Worm (Caenorhabditis elegans): ENCODE measurements around the gene F36G3.1.

The F36G3.1 gene

ce11 chrX:9805426-9805825 is 16.4 kb upstream of the F36G3.1 start:
- TF ChIP-seq fkh-10 (GFP tag; optimal IDR thresholded peaks at IDR 0.05): peak; percentile 72
- no peak for TF ChIP-seq skn-1 (tag; optimal IDR thresholded peaks at IDR 0.05)
- TF ChIP-seq Y75B8A.6 (GFP tag; IDR thresholded peaks at IDR 0.05): no peak
- TF ChIP-seq ces-1 (GFP tag; optimal IDR thresholded peaks at IDR 0.05): peak; percentile 85
- no peak for TF ChIP-seq unc-130 (GFP tag; optimal IDR thresholded peaks at IDR 0.05)
- no peak for TF ChIP-seq ceh-32 (tag; optimal IDR thresholded peaks at IDR 0.05; ENCODE audit: poor library complexity)
- TF ChIP-seq F37D6.2 (tag; optimal IDR thresholded peaks at IDR 0.05): no peak
- no peak for TF ChIP-seq unc-39 (tag; optimal IDR thresholded peaks at IDR 0.05)
- no peak for TF ChIP-seq madf-5 (GFP tag; IDR thresholded peaks at IDR 0.05)

ce11 chrX:9804735-9805134 is 15.7 kb upstream of the F36G3.1 start:
- no peak for TF ChIP-seq ctbp-1 (GFP tag; IDR thresholded peaks at IDR 0.05)
- no peak for TF ChIP-seq madf-5 (GFP tag; IDR thresholded peaks at IDR 0.05)
- TF ChIP-seq skn-1 (tag; optimal IDR thresholded peaks at IDR 0.05): no peak
- TF ChIP-seq nhr-111 (GFP tag; optimal IDR thresholded peaks at IDR 0.05): no peak
- TF ChIP-seq F49E8.2 (tag; optimal IDR thresholded peaks at IDR 0.05; ENCODE audit: borderline replicate concordance): no peak
- TF ChIP-seq F44E2.7 (GFP tag; IDR thresholded peaks at IDR 0.05): no peak

- TF ChIP-seq dpl-1 (GFP tag; optimal IDR thresholded peaks at IDR 0.05): no peak
- peak; percentile 93 for TF ChIP-seq fkh-10 (GFP tag; optimal IDR thresholded peaks at IDR 0.05)
- TF ChIP-seq ctbp-1 (GFP tag; IDR thresholded peaks at IDR 0.05): peak; percentile 27; the same call in 1 of the 2 replicates
- peak; percentile 90 for TF ChIP-seq ces-1 (GFP tag; optimal IDR thresholded peaks at IDR 0.05)
Measured at ce11 chrX:9803603-9804002, 14.6 kb upstream of the F36G3.1 start.

DNA sequence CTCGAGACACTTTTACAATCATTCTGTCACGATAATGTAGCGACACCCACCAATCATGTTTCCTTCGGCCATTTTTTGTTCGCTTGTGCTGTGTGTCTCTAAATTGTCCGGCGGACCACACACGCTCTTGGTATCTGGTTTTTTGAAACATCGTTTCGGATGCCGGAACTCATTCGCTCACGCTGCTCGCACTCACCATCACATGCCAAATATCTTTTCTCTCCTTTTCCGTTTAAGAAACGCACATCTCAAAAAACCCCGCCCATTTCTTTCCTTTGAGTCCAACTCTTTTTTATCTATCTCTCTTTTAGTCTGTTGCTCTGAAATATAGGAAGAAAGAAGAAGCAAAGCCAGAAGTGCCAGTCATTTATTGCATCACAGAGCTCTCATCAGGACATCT is 9.5 kb upstream of the F36G3.1 start, which contains the start of gene F36G3.3:
F36G3.3 (plus strand) TSS at position 306 of the 400 bp plus-strand sequence.
- no peak for TF ChIP-seq F37D6.2 (tag; optimal IDR thresholded peaks at IDR 0.05)
- TF ChIP-seq duxl-1 (tag; optimal IDR thresholded peaks at IDR 0.05; ENCODE audit: poor library complexity): no peak
- TF ChIP-seq R02D3.7 (tag; optimal IDR thresholded peaks at IDR 0.05): no peak
- no peak for TF ChIP-seq madf-9 (GFP tag; conservative IDR thresholded peaks at IDR 0.05)
- TF ChIP-seq php-3 (GFP tag; IDR thresholded peaks at IDR 0.05): no peak
- no peak for TF ChIP-seq daf-8 (GFP tag; IDR thresholded peaks at IDR 0.05)
- TF ChIP-seq mdl-1 (tag; optimal IDR thresholded peaks at IDR 0.05): peak in 1 of 2 experiments; percentile 20
- no peak for TF ChIP-seq hmg-1.1 (GFP tag; IDR thresholded peaks at IDR 0.05)
- no peak for TF ChIP-seq lin-29 (GFP tag; IDR thresholded peaks at IDR 0.05)
- TF ChIP-seq D1046.2 (GFP tag; IDR thresholded peaks at IDR 0.05): no peak
- no peak for TF ChIP-seq nhr-6 (tag; optimal IDR thresholded peaks at IDR 0.05)
- peak in 1 of 2 experiments; percentile 19 for TF ChIP-seq lsy-2 (tag; optimal IDR thresholded peaks at IDR 0.05)
- no peak for TF ChIP-seq ces-1 (GFP tag; optimal IDR thresholded peaks at IDR 0.05)
- no peak for TF ChIP-seq zfp-2 (tag; optimal IDR thresholded peaks at IDR 0.05)
- no peak for TF ChIP-seq Y5F2A.4 (GFP tag; optimal IDR thresholded peaks at IDR 0.05)
- no peak for TF ChIP-seq ceh-44 (GFP tag; IDR thresholded peaks at IDR 0.05)
- TF ChIP-seq arid-1 (GFP tag; conservative IDR thresholded peaks at IDR 0.05): no peak
- no peak for TF ChIP-seq nhr-41 (GFP tag; IDR thresholded peaks at IDR 0.05)
- TF ChIP-seq daf-12 (tag; optimal IDR thresholded peaks at IDR 0.05): no peak
- no peak for TF ChIP-seq daf-16 (GFP tag; optimal IDR thresholded peaks at IDR 0.05)
- no peak for TF ChIP-seq daf-16 (tag; optimal IDR thresholded peaks at IDR 0.05)
- peak; percentile 48; the same call in 1 of the 2 replicates for TF ChIP-seq ctbp-1 (GFP tag; IDR thresholded peaks at IDR 0.05)
- no peak for TF ChIP-seq skn-1 (tag; optimal IDR thresholded peaks at IDR 0.05)
- peak; percentile 54 for TF ChIP-seq fkh-10 (GFP tag; optimal IDR thresholded peaks at IDR 0.05)

DNA sequence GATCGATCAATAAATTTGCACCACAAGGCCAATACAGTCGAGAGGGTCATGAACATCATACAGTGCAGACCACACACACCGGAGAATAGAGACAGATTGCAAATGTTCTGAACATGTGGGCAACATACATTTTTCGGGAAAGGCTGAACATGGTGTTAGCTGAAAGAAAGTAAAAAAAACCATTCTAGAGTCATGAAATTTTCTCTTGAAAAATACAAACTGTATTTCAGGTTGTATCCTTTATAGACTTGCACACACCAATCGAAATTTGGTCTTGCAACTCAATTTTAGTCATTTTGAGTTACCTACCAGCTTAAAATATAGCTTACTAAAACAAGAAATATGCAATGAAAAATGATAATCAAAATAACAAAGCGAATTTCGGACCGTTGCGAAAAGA is 7.1 kb upstream of the F36G3.1 start:
- no peak for TF ChIP-seq F26F4.8 (GFP tag; conservative IDR thresholded peaks at IDR 0.05)
- TF ChIP-seq F44E2.7 (GFP tag; IDR thresholded peaks at IDR 0.05): no peak
- no peak for TF ChIP-seq arid-1 (GFP tag; conservative IDR thresholded peaks at IDR 0.05)
- no peak for TF ChIP-seq aha-1 (tag)
- no peak for TF ChIP-seq rbr-2 (tag; optimal IDR thresholded peaks at IDR 0.05)
- TF ChIP-seq unc-62 (GFP tag; optimal IDR thresholded peaks at IDR 0.05 in 1 of 2): peak in 1 of 2 experiments; percentile 93
- TF ChIP-seq unc-62 (tag; optimal IDR thresholded peaks at IDR 0.05): no peak

Measured in whole organism, L4 larva.